Worm (Caenorhabditis elegans) whole organism, L4/young adult: ENCODE data around the gene slc-17.9.

ENCODE experiments used
- W03F9.2 ChIP-seq: fragments of 150-350 bp; optimal IDR thresholded peaks from 2 replicates; lab custom pipeline; 2014; ENCODE audit warnings: missing biosample characterization, missing genetic modification characterization
- dao-5 ChIP-seq: sonication (generic microtip); optimal IDR thresholded peaks from 2 replicates; lab custom pipeline; 2016; ENCODE audit warnings: missing genotype, missing genetic modification characterization, moderate library complexity, missing compliant biosample characterization

DNA sequence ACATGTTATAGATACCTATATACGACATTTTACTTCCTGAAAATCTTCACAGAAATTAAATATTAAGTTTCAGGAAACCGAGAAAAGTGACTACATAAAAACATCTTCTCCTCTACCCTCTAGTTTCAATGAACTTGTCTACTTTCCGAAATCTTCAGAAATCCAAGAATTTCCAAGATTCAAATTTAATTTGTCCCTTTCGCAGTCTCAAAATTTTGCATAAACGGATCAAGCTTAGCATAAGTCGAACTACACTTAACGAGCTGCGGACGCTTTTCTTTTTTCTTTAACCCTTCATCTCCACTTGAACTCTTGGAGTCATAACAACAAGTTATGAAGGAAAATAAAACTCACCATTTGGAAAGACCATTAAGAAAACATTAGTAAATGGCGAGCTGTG is 40.7 kb upstream of the slc-17.9 start:
- TF ChIP-seq dao-5 (no peak), W03F9.2 (tag; lab: Kevin White, UChicago) (no peak)
